Fruit fly (Drosophila melanogaster) whole organism, embryonic: ENCODE results near the gene CG34462.

ENCODE experiments used
- Atf-2 ChIP-seq: fragments of 200-800 bp; sonication (Bioruptor generic); optimal IDR thresholded peaks from 2 replicates; lab custom pipeline; 2016; ENCODE audit warnings: missing biosample characterization, missing genetic modification characterization
- Atf6 ChIP-seq: fragments of 200-800 bp; sonication (Bioruptor generic); IDR thresholded peaks from 2 replicates; pipeline ENCODE4 v1.3.6; 2022; ENCODE audit warnings: missing biosample characterization, missing genetic modification characterization
- CG10462 ChIP-seq: fragments of 200-800 bp; sonication (Bioruptor generic); optimal IDR thresholded peaks from 2 replicates; lab custom pipeline; 2016; ENCODE audit warnings: missing biosample characterization, missing genetic modification characterization
- CG12071 ChIP-seq: fragments of 200-800 bp; sonication (Bioruptor generic); optimal IDR thresholded peaks from 3 replicates; lab custom pipeline; 2018; ENCODE audit warnings: missing biosample characterization, mild to moderate bottlenecking, missing genetic modification characterization
- CG12769 ChIP-seq: fragments of 200-800 bp; sonication (Bioruptor generic); optimal IDR thresholded peaks from 2 replicates; lab custom pipeline; 2019; ENCODE audit warnings: missing biosample characterization, mild to moderate bottlenecking, missing genetic modification characterization, moderate library complexity
- CG14860 ChIP-seq: fragments of 200-800 bp; sonication (Bioruptor generic); IDR thresholded peaks from 3 replicates; pipeline ENCODE4 v1.3.6; 2022; ENCODE audit warnings: missing biosample characterization, missing genetic modification characterization; ENCODE audit not compliant: partially characterized antibody
- CG17612 ChIP-seq: fragments of 200-800 bp; sonication (Bioruptor generic); IDR thresholded peaks from 2 replicates; pipeline ENCODE4 v1.3.6; 2022; ENCODE audit warnings: missing biosample characterization, missing genetic modification characterization
- CG17802 ChIP-seq: fragments of 200-800 bp; sonication (Bioruptor generic); optimal IDR thresholded peaks from 2 replicates; lab custom pipeline; 2018; ENCODE audit warnings: missing biosample characterization, mild to moderate bottlenecking, missing genetic modification characterization, moderate library complexity
- CG1792 ChIP-seq: fragments of 200-800 bp; sonication (Bioruptor generic); optimal IDR thresholded peaks from 2 replicates; lab custom pipeline; 2016; ENCODE audit warnings: missing biosample characterization, missing genetic modification characterization
- CG18599 ChIP-seq: fragments of 200-800 bp; sonication (Bioruptor generic); optimal IDR thresholded peaks from 3 replicates; lab custom pipeline; 2017; ENCODE audit warnings: missing biosample characterization, missing genetic modification characterization, mild to moderate bottlenecking, moderate library complexity, missing genetic modification reagents
- CG30403 ChIP-seq: fragments of 200-800 bp; sonication (Bioruptor generic); optimal IDR thresholded peaks from 3 replicates; lab custom pipeline; 2016; ENCODE audit warnings: missing biosample characterization, missing genetic modification characterization
- CG32532 ChIP-seq: fragments of 200-800 bp; sonication (Bioruptor generic); IDR thresholded peaks from 2 replicates; pipeline ENCODE4 v1.3.6; 2022; ENCODE audit warnings: missing biosample characterization, missing genetic modification characterization
- CG3281 ChIP-seq: fragments of 200-800 bp; sonication (Bioruptor generic); optimal IDR thresholded peaks from 3 replicates; lab custom pipeline; 2017; ENCODE audit warnings: missing biosample characterization, mild to moderate bottlenecking, missing genetic modification characterization
- CG3726 ChIP-seq: fragments of 200-800 bp; sonication (Bioruptor generic); IDR thresholded peaks from 3 replicates; pipeline ENCODE4, ENCODE4 v1.3.6; 2022; ENCODE audit warnings: missing biosample characterization, missing genetic modification characterization
- CG7928 ChIP-seq: fragments of 200-800 bp; sonication (Bioruptor generic); optimal IDR thresholded peaks from 2 replicates; lab custom pipeline; 2017; ENCODE audit warnings: missing biosample characterization, mild to moderate bottlenecking, missing genetic modification characterization
- CG7963 ChIP-seq: fragments of 200-800 bp; sonication (Bioruptor generic); IDR thresholded peaks from 3 replicates; pipeline ENCODE4 v1.3.6; 2022; ENCODE audit warnings: missing biosample characterization, missing genetic modification characterization; ENCODE audit not compliant: partially characterized antibody
- CG8290 ChIP-seq, 3 experiments: fragments of 200-800 bp; sonication (Bioruptor generic); optimal IDR thresholded peaks; 2 replicates each; lab custom pipeline; 2016 to 2019; ENCODE audit warnings: missing biosample characterization in 3 of 3, missing genetic modification characterization in 3 of 3, mild to moderate bottlenecking in 2 of 3, moderate library complexity in 1 of 3
- D19A ChIP-seq: fragments of 200-800 bp; optimal IDR thresholded peaks from 3 replicates; lab custom pipeline; 2019; ENCODE audit warnings: missing biosample characterization, mild to moderate bottlenecking, missing genetic modification characterization, moderate library complexity
- Doc3 ChIP-seq: fragments of 200-800 bp; sonication (Bioruptor generic); IDR thresholded peaks from 3 replicates; pipeline ENCODE4 v1.3.6; 2022; ENCODE audit warnings: missing biosample characterization, missing genetic modification characterization; ENCODE audit not compliant: partially characterized antibody
- Gug ChIP-seq: fragments of 200-800 bp; sonication (Bioruptor generic); IDR thresholded peaks from 4 replicates; pipeline ENCODE4 v1.3.6; 2022; ENCODE audit warnings: missing biosample characterization, missing genetic modification characterization
- HLH54F ChIP-seq: fragments of 200-800 bp; sonication (Bioruptor generic); optimal IDR thresholded peaks from 3 replicates; lab custom pipeline; 2016; ENCODE audit warnings: missing biosample characterization, missing genetic modification characterization
- Hey ChIP-seq: fragments of 200-800 bp; sonication (Bioruptor generic); optimal IDR thresholded peaks from 3 replicates; lab custom pipeline; 2018; ENCODE audit warnings: missing biosample characterization, mild to moderate bottlenecking, missing genetic modification characterization
- HmgD ChIP-seq: fragments of 200-800 bp; sonication (Bioruptor generic); optimal IDR thresholded peaks from 3 replicates; lab custom pipeline; 2016; ENCODE audit warnings: missing biosample characterization, missing genetic modification characterization
- Hr3 ChIP-seq: fragments of 200-800 bp; sonication (Bioruptor generic); optimal IDR thresholded peaks from 3 replicates; lab custom pipeline; 2016; ENCODE audit warnings: missing biosample characterization, missing genetic modification characterization
- Hr39 ChIP-seq: fragments of >200 bp; optimal IDR thresholded peaks from 2 replicates; lab custom pipeline; 2017
- Max ChIP-seq: fragments of 200-800 bp; sonication (Bioruptor generic); optimal IDR thresholded peaks from 2 replicates; lab custom pipeline; 2016; ENCODE audit warnings: missing biosample characterization, mild to moderate bottlenecking, missing genetic modification characterization
- NFAT ChIP-seq: fragments of 200-800 bp; sonication (Bioruptor generic); IDR thresholded peaks from 2 replicates; pipeline ENCODE4 v1.3.6; 2022; ENCODE audit warnings: missing biosample characterization, missing genetic modification characterization
- NfI ChIP-seq: fragments of 200-800 bp; sonication (Bioruptor generic); optimal IDR thresholded peaks from 3 replicates; lab custom pipeline; 2018; ENCODE audit warnings: missing biosample characterization, mild to moderate bottlenecking, missing genetic modification characterization, moderate library complexity
- Rx ChIP-seq: fragments of 200-800 bp; sonication (Bioruptor generic); IDR thresholded peaks from 2 replicates; pipeline ENCODE4 v1.3.6; 2022; ENCODE audit warnings: missing biosample characterization, missing genetic modification characterization
- Six4 ChIP-seq: fragments of 200-800 bp; sonication (Bioruptor generic); optimal IDR thresholded peaks from 2 replicates; lab custom pipeline; 2016; ENCODE audit warnings: missing biosample characterization, missing genetic modification characterization
- Sry-β ChIP-seq: fragments of 200-800 bp; sonication (Bioruptor generic); optimal IDR thresholded peaks from 2 replicates; lab custom pipeline; 2018; ENCODE audit warnings: missing biosample characterization, mild to moderate bottlenecking, missing genetic modification characterization, moderate library complexity
- TFAM ChIP-seq: fragments of 200-800 bp; sonication (Bioruptor generic); optimal IDR thresholded peaks from 2 replicates; lab custom pipeline; 2017; ENCODE audit warnings: missing biosample characterization, missing genetic modification characterization, inconsistent platforms
- Xbp1 ChIP-seq: fragments of 200-800 bp; sonication (Bioruptor generic); optimal IDR thresholded peaks from 3 replicates; lab custom pipeline; 2016; ENCODE audit warnings: missing biosample characterization, mild to moderate bottlenecking, missing genetic modification characterization
- Xrp1 ChIP-seq: fragments of 200-800 bp; sonication (Bioruptor generic); IDR thresholded peaks from 2 replicates; pipeline ENCODE4 v1.3.6; 2022; ENCODE audit warnings: missing biosample characterization, missing genetic modification characterization
- ac ChIP-seq: fragments of 200-800 bp; sonication (Bioruptor generic); optimal IDR thresholded peaks from 3 replicates; lab custom pipeline; 2017; ENCODE audit warnings: missing biosample characterization, mild to moderate bottlenecking, missing genetic modification characterization
- br ChIP-seq: fragments of >200 bp; optimal IDR thresholded peaks from 2 replicates; lab custom pipeline; 2017
- danr ChIP-seq: fragments of 200-800 bp; sonication (Bioruptor generic); IDR thresholded peaks from 2 replicates; pipeline ENCODE4 v1.3.6; 2022; ENCODE audit warnings: missing biosample characterization, missing genetic modification characterization
- dpn ChIP-seq, 2 experiments: fragments of 200-800 bp; sonication (Bioruptor generic); optimal IDR thresholded peaks; 3 replicates each; lab custom pipeline; 2016; ENCODE audit warnings: missing biosample characterization in 2 of 2, missing genetic modification characterization in 2 of 2
- gce ChIP-seq: fragments of 200-800 bp; sonication (Bioruptor generic); IDR thresholded peaks from 3 replicates; pipeline ENCODE4 v1.3.6; 2022; ENCODE audit warnings: missing biosample characterization, missing genetic modification characterization
- hth ChIP-seq: fragments of >200 bp; optimal IDR thresholded peaks from 2 replicates; lab custom pipeline; 2017; ENCODE audit warnings: inconsistent platforms
- ind ChIP-seq: fragments of 200-800 bp; sonication (Bioruptor generic); optimal IDR thresholded peaks from 3 replicates; lab custom pipeline; 2016; ENCODE audit warnings: missing biosample characterization, missing genetic modification characterization
- klu ChIP-seq: fragments of 200-800 bp; sonication (Bioruptor generic); IDR thresholded peaks from 2 replicates; pipeline ENCODE4 v1.3.6; 2022; ENCODE audit warnings: missing biosample characterization, missing genetic modification characterization
- kni ChIP-seq: fragments of 200-800 bp; sonication (Bioruptor generic); optimal IDR thresholded peaks from 3 replicates; lab custom pipeline; 2017; ENCODE audit warnings: mild to moderate bottlenecking, missing biosample characterization, missing genetic modification reagents, missing genetic modification characterization
- nmo ChIP-seq: fragments of 200-800 bp; sonication (Bioruptor generic); optimal IDR thresholded peaks from 2 replicates; lab custom pipeline; 2018; ENCODE audit warnings: missing biosample characterization, mild to moderate bottlenecking, missing genetic modification characterization, moderate library complexity
- org-1 ChIP-seq: fragments of 200-800 bp; sonication (Bioruptor generic); optimal IDR thresholded peaks from 2 replicates; lab custom pipeline; 2017; ENCODE audit warnings: missing biosample characterization, missing genetic modification characterization
- sens ChIP-seq: fragments of 200-800 bp; sonication (Bioruptor generic); peaks from one replicate; lab custom pipeline; 2016; ENCODE audit warnings: missing biosample characterization, missing genetic modification characterization
- shn ChIP-seq: fragments of 200-800 bp; sonication (Bioruptor generic); optimal IDR thresholded peaks from 3 replicates; lab custom pipeline; 2016; ENCODE audit warnings: missing biosample characterization, missing genetic modification characterization
- slp2 ChIP-seq: fragments of 200-800 bp; sonication (Bioruptor generic); optimal IDR thresholded peaks from 2 replicates; lab custom pipeline; 2016; ENCODE audit warnings: missing biosample characterization, missing genetic modification characterization
- sob ChIP-seq: fragments of 200-800 bp; sonication (Bioruptor generic); IDR thresholded peaks from 2 replicates; pipeline ENCODE4 v1.3.6; 2022; ENCODE audit warnings: missing biosample characterization, missing genetic modification characterization
- stwl ChIP-seq: fragments of 200-800 bp; sonication (Bioruptor generic); optimal IDR thresholded peaks from 3 replicates; lab custom pipeline; 2018; ENCODE audit warnings: missing biosample characterization, mild to moderate bottlenecking, missing genetic modification characterization, moderate library complexity
- sug ChIP-seq: fragments of 200-800 bp; optimal IDR thresholded peaks from 2 replicates; lab custom pipeline; 2019; ENCODE audit warnings: missing biosample characterization, mild to moderate bottlenecking, missing genetic modification characterization, moderate library complexity
- tin ChIP-seq: fragments of 200-800 bp; sonication (Bioruptor generic); optimal IDR thresholded peaks from 3 replicates; lab custom pipeline; 2016; ENCODE audit warnings: missing biosample characterization, missing genetic modification characterization
- unpg ChIP-seq: fragments of 200-800 bp; sonication (Bioruptor generic); optimal IDR thresholded peaks from 3 replicates; lab custom pipeline; 2018; ENCODE audit warnings: missing biosample characterization, mild to moderate bottlenecking, missing genetic modification characterization, moderate library complexity

Gene CG34462

dm6 chr3L:8288396-8288795 lies 40.0 kb upstream of the CG34462 start (continued):
- TF ChIP-seq stwl (no peak), nmo (peak; percentile 16), CG7928 (GFP tag; lab: Kevin White, UChicago) (no peak), NfI (GFP tag; lab: Kevin White, UChicago) (peak; percentile 33), CG18599 (no peak), Xbp1 (GFP tag; lab: Kevin White, UChicago) (peak; percentile 2), CG7963 (GFP tag; lab: Robert Waterston, UW) (no peak), sob (GFP tag; lab: Robert Waterston, UW) (no peak), org-1 (GFP tag; lab: Kevin White, UChicago) (no peak), CG3281 (GFP tag; lab: Kevin White, UChicago) (peak; percentile 22), TFAM (GFP tag; lab: Kevin White, UChicago) (no peak), D19A (tag; lab: Kevin White, UChicago) (no peak), Six4 (GFP tag; lab: Kevin White, UChicago) (no peak), slp2 (GFP tag; lab: Kevin White, UChicago) (no peak), CG10462 (GFP tag; lab: Kevin White, UChicago) (no peak), CG17802 (tag; lab: Kevin White, UChicago) (no peak), kni (no peak), sug (tag; lab: Kevin White, UChicago) (peak; percentile 33), ac (no peak), Hr3 (GFP tag; lab: Kevin White, UChicago) (peak; percentile 1), CG17612 (GFP tag; lab: Robert Waterston, UW) (no peak), ind (no peak), Atf-2 (GFP tag; lab: Kevin White, UChicago) (no peak), danr (GFP tag; lab: Robert Waterston, UW) (no peak), HLH54F (GFP tag; lab: Kevin White, UChicago) (no peak), CG1792 (GFP tag; lab: Kevin White, UChicago) (no peak), dpn (GFP tag; optimal IDR thresholded peaks at IDR 0.05; lab: Kevin White, UChicago) (peak in 1 of 2 experiments; percentile 11), Doc3 (GFP tag; lab: Robert Waterston, UW) (no peak), Rx (GFP tag; lab: Robert Waterston, UW) (no peak), CG12769 (no peak), Hey (no peak), unpg (GFP tag; lab: Kevin White, UChicago) (peak; percentile 30), Hr39 (lab: Kevin White, UChicago) (no peak), Atf6 (GFP tag; lab: Robert Waterston, UW) (peak; percentile 58), HmgD (GFP tag; lab: Kevin White, UChicago) (no peak), gce (GFP tag; lab: Robert Waterston, UW) (no peak), CG30403 (GFP tag; lab: Kevin White, UChicago) (peak; percentile 29), NFAT (GFP tag; lab: Robert Waterston, UW) (no peak), shn (no peak), CG32532 (no peak; the same call in 1 of the 2 replicates), CG12071 (no peak), CG8290 (GFP tag; optimal IDR thresholded peaks at IDR 0.05; lab: Kevin White, UChicago) (no peak), CG8290 (tag; optimal IDR thresholded peaks at IDR 0.05; lab: Kevin White, UChicago) (no peak), br (lab: Kevin White, UChicago) (no peak), hth (lab: Kevin White, UChicago) (no peak), Sry-β (no peak), CG14860 (GFP tag; lab: Robert Waterston, UW) (no peak), CG3726 (GFP tag; lab: Robert Waterston, UW) (no peak), Max (no peak), Xrp1 (GFP tag; lab: Robert Waterston, UW) (no peak), tin (GFP tag; lab: Kevin White, UChicago) (no peak), klu (GFP tag; lab: Robert Waterston, UW) (no peak), Gug (GFP tag; lab: Robert Waterston, UW) (no peak), sens (peak; percentile 62)
